Fruit fly (Drosophila melanogaster) whole organism, pupa: ENCODE measurements around the gene Ugt36E1.

Experiments
- CG15710 ChIP-seq: fragments of 200-800 bp; sonication (Bioruptor generic); optimal IDR thresholded peaks from 2 replicates; lab custom pipeline; 2018; ENCODE audit warnings: missing biosample characterization, mild to moderate bottlenecking, missing genetic modification characterization, moderate library complexity
- CG4496 ChIP-seq: fragments of 200-800 bp; sonication (Bioruptor generic); IDR thresholded peaks from 3 replicates; pipeline ENCODE4 v1.3.6; 2022; ENCODE audit warnings: missing biosample characterization, missing genetic modification characterization
- CG8159 ChIP-seq: fragments of 200-800 bp; sonication (Bioruptor generic); optimal IDR thresholded peaks from 3 replicates; lab custom pipeline; 2018; ENCODE audit warnings: missing biosample characterization, mild to moderate bottlenecking, missing genetic modification characterization, moderate library complexity
- D1 ChIP-seq: fragments of 200-800 bp; sonication (Bioruptor generic); optimal IDR thresholded peaks from 2 replicates; lab custom pipeline; 2018; ENCODE audit warnings: missing biosample characterization, mild to moderate bottlenecking, missing genetic modification characterization, moderate library complexity
- Snoo ChIP-seq: fragments of 200-800 bp; sonication (Bioruptor generic); optimal IDR thresholded peaks from 3 replicates; lab custom pipeline; 2017; ENCODE audit warnings: missing biosample characterization, mild to moderate bottlenecking, missing genetic modification characterization, inconsistent platforms

- no peak for TF ChIP-seq CG8159
- TF ChIP-seq Snoo (tag; lab: Kevin White, UChicago): no peak
- no peak for TF ChIP-seq D1 (tag; lab: Kevin White, UChicago)
- TF ChIP-seq CG15710 (tag; lab: Kevin White, UChicago): no peak
- TF ChIP-seq CG4496 (GFP tag; lab: Robert Waterston, UW): no peak
Measured at dm6 chr2L:18846843-18847242, 20.3 kb downstream of the Ugt36E1 start.
